Fruit fly (Drosophila melanogaster) whole organism, embryonic: Measurements from ENCODE around the gene CG9411.

Experiments used
- Ada2b ChIP-seq: fragments of 200-800 bp; sonication (Bioruptor generic); IDR thresholded peaks from 2 replicates; pipeline ENCODE4 v1.3.6; 2022; ENCODE audit warnings: missing biosample characterization, missing genetic modification characterization
- Asciz ChIP-seq: fragments of 200-800 bp; sonication (Bioruptor generic); optimal IDR thresholded peaks from 2 replicates; lab custom pipeline; 2017; ENCODE audit warnings: missing biosample characterization, mild to moderate bottlenecking, missing genetic modification characterization, missing genetic modification reagents
- BEAF-32 ChIP-seq: fragments of 200-800 bp; sonication (Bioruptor generic); optimal IDR thresholded peaks from 3 replicates; lab custom pipeline; 2017; ENCODE audit warnings: missing biosample characterization, missing genetic modification characterization, mild to moderate bottlenecking, moderate library complexity, missing genetic modification reagents
- Bteb2 ChIP-seq: fragments of 200-800 bp; sonication (Bioruptor generic); optimal IDR thresholded peaks from 2 replicates; lab custom pipeline; 2016; ENCODE audit warnings: missing biosample characterization, missing genetic modification characterization
- CG10267 ChIP-seq: fragments of 200-800 bp; sonication (Bioruptor generic); optimal IDR thresholded peaks from 2 replicates; lab custom pipeline; 2018; ENCODE audit warnings: missing biosample characterization, mild to moderate bottlenecking, missing genetic modification characterization, moderate library complexity
- CG10321 ChIP-seq: fragments of 200-800 bp; sonication (Bioruptor generic); IDR thresholded peaks from 2 replicates; pipeline ENCODE4 v1.3.6; 2022; ENCODE audit warnings: missing biosample characterization, missing genetic modification characterization
- CG10654 ChIP-seq: fragments of 200-800 bp; sonication (Bioruptor generic); optimal IDR thresholded peaks from 2 replicates; lab custom pipeline; 2016; ENCODE audit warnings: missing biosample characterization, missing genetic modification characterization
- CG11504 ChIP-seq: fragments of 200-800 bp; sonication (Bioruptor generic); optimal IDR thresholded peaks from 3 replicates; lab custom pipeline; 2019; ENCODE audit warnings: missing biosample characterization, mild to moderate bottlenecking, missing genetic modification characterization, moderate library complexity
- CG14441 ChIP-seq: fragments of 200-800 bp; sonication (Bioruptor generic); IDR thresholded peaks from 2 replicates; pipeline ENCODE4 v1.3.6; 2022; ENCODE audit warnings: missing biosample characterization, missing genetic modification characterization
- CG1529 ChIP-seq: fragments of 200-800 bp; sonication (Bioruptor generic); optimal IDR thresholded peaks from 3 replicates; lab custom pipeline; 2018; ENCODE audit warnings: missing biosample characterization, missing genetic modification characterization
- CG16815 ChIP-seq: fragments of 200-800 bp; sonication (Bioruptor generic); optimal IDR thresholded peaks from 3 replicates; lab custom pipeline; 2017; ENCODE audit warnings: missing biosample characterization, mild to moderate bottlenecking, missing genetic modification characterization
- CG32767 ChIP-seq: fragments of 200-800 bp; sonication (Bioruptor generic); IDR thresholded peaks from 2 replicates; pipeline ENCODE4 v1.3.6; 2022; ENCODE audit warnings: missing biosample characterization, missing genetic modification characterization
- CG32772 ChIP-seq: fragments of 200-800 bp; sonication (Bioruptor generic); IDR thresholded peaks from 2 replicates; pipeline ENCODE4 v1.3.6; 2022; ENCODE audit warnings: missing biosample characterization, missing genetic modification characterization
- CG3281 ChIP-seq: fragments of 200-800 bp; sonication (Bioruptor generic); optimal IDR thresholded peaks from 3 replicates; lab custom pipeline; 2017; ENCODE audit warnings: missing biosample characterization, mild to moderate bottlenecking, missing genetic modification characterization
- CG34422 ChIP-seq: fragments of 200-800 bp; sonication (Bioruptor generic); IDR thresholded peaks from 3 replicates; pipeline ENCODE4 v1.3.6; 2022; ENCODE audit warnings: missing biosample characterization, missing genetic modification characterization
- CG4854 ChIP-seq: fragments of 200-800 bp; sonication (Bioruptor generic); optimal IDR thresholded peaks from 2 replicates; lab custom pipeline; 2016; ENCODE audit warnings: missing biosample characterization, missing genetic modification characterization, inconsistent platforms
- CG5180 ChIP-seq: fragments of 200-800 bp; sonication (Bioruptor generic); optimal IDR thresholded peaks from 3 replicates; lab custom pipeline; 2017; ENCODE audit warnings: missing biosample characterization, missing genetic modification characterization, mild to moderate bottlenecking, moderate library complexity, missing genetic modification reagents
- CG5245 ChIP-seq: fragments of 200-800 bp; sonication (Bioruptor generic); optimal IDR thresholded peaks from 3 replicates; lab custom pipeline; 2016; ENCODE audit warnings: missing biosample characterization, missing genetic modification characterization
- CG6791 ChIP-seq: fragments of 200-800 bp; sonication (Bioruptor generic); IDR thresholded peaks from 3 replicates; pipeline ENCODE4 v1.3.6; 2022; ENCODE audit warnings: missing biosample characterization, missing genetic modification characterization; ENCODE audit not compliant: partially characterized antibody
- CG7839 ChIP-seq: fragments of 200-800 bp; sonication (Bioruptor generic); optimal IDR thresholded peaks from 3 replicates; lab custom pipeline; 2018; ENCODE audit warnings: missing biosample characterization, mild to moderate bottlenecking, missing genetic modification characterization, moderate library complexity
- CG8281 ChIP-seq: fragments of 200-800 bp; sonication (Bioruptor generic); optimal IDR thresholded peaks from 2 replicates; lab custom pipeline; 2018; ENCODE audit warnings: missing biosample characterization, mild to moderate bottlenecking, missing genetic modification characterization, moderate library complexity
- D19A ChIP-seq: fragments of 200-800 bp; optimal IDR thresholded peaks from 3 replicates; lab custom pipeline; 2019; ENCODE audit warnings: missing biosample characterization, mild to moderate bottlenecking, missing genetic modification characterization, moderate library complexity
- Drgx ChIP-seq: fragments of 200-800 bp; sonication (Bioruptor generic); IDR thresholded peaks from 2 replicates; pipeline ENCODE4 v1.3.6; 2022; ENCODE audit warnings: missing biosample characterization, missing genetic modification characterization
- HLH54F ChIP-seq: fragments of 200-800 bp; sonication (Bioruptor generic); optimal IDR thresholded peaks from 3 replicates; lab custom pipeline; 2016; ENCODE audit warnings: missing biosample characterization, missing genetic modification characterization
- Mes4 ChIP-seq: fragments of 200-800 bp; sonication (Bioruptor generic); optimal IDR thresholded peaks from 2 replicates; lab custom pipeline; 2016; ENCODE audit warnings: missing biosample characterization, missing genetic modification characterization
- Sox100B ChIP-seq: fragments of 200-800 bp; sonication (Bioruptor generic); optimal IDR thresholded peaks from 3 replicates; lab custom pipeline; 2018; ENCODE audit warnings: missing biosample characterization, mild to moderate bottlenecking, missing genetic modification characterization
- Spps ChIP-seq: fragments of 200-800 bp; sonication (Bioruptor generic); optimal IDR thresholded peaks from 2 replicates; lab custom pipeline; 2018; ENCODE audit warnings: missing biosample characterization, mild to moderate bottlenecking, missing genetic modification characterization
- TFAM ChIP-seq: fragments of 200-800 bp; sonication (Bioruptor generic); optimal IDR thresholded peaks from 2 replicates; lab custom pipeline; 2017; ENCODE audit warnings: missing biosample characterization, missing genetic modification characterization, inconsistent platforms
- Usf ChIP-seq: fragments of 200-800 bp; sonication (Bioruptor generic); optimal IDR thresholded peaks from 2 replicates; lab custom pipeline; 2017; ENCODE audit warnings: missing genotype, missing biosample characterization, missing genetic modification characterization
- amos ChIP-seq: fragments of 200-800 bp; sonication (Bioruptor generic); IDR thresholded peaks from 2 replicates; pipeline ENCODE4 v1.3.6; 2022; ENCODE audit warnings: missing biosample characterization, missing genetic modification characterization; ENCODE audit not compliant: partially characterized antibody
- ap ChIP-seq: fragments of 200-800 bp; sonication (Bioruptor generic); IDR thresholded peaks from 2 replicates; pipeline ENCODE4 v1.3.6; 2022; ENCODE audit warnings: missing biosample characterization, missing genetic modification characterization
- bsh ChIP-seq, 2 experiments: fragments of 200-800 bp; sonication (Bioruptor generic); optimal IDR thresholded peaks; 2 replicates each; lab custom pipeline; 2017 to 2018; ENCODE audit warnings: mild to moderate bottlenecking in 2 of 2, missing biosample characterization in 2 of 2, missing genetic modification characterization in 2 of 2, moderate library complexity in 1 of 2
- ci ChIP-seq: fragments of 200-800 bp; sonication (Bioruptor generic); IDR thresholded peaks from 3 replicates; pipeline ENCODE4 v1.3.6; 2022; ENCODE audit warnings: missing biosample characterization, missing genetic modification characterization
- croc ChIP-seq: fragments of 200-800 bp; sonication (Bioruptor generic); conservative IDR thresholded peaks from 3 replicates; pipeline ENCODE4 v1.3.6; 2022; ENCODE audit warnings: missing biosample characterization, missing genetic modification characterization
- crp ChIP-seq, 2 experiments: fragments of 200-800 bp; sonication (Bioruptor generic); optimal IDR thresholded peaks; 2 replicates in 1 of 2; 3 replicates in 1 of 2; lab custom pipeline; 2017; ENCODE audit warnings: missing biosample characterization in 2 of 2, missing genetic modification characterization in 2 of 2, mild to moderate bottlenecking in 1 of 2, moderate library complexity in 1 of 2
- dmrt99B ChIP-seq: fragments of 200-800 bp; sonication (Bioruptor generic); optimal IDR thresholded peaks from 2 replicates; lab custom pipeline; 2018; ENCODE audit warnings: missing biosample characterization, mild to moderate bottlenecking, missing genetic modification characterization, moderate library complexity
- dpn ChIP-seq, 2 experiments: fragments of 200-800 bp; sonication (Bioruptor generic); optimal IDR thresholded peaks; 3 replicates each; lab custom pipeline; 2016; ENCODE audit warnings: missing biosample characterization in 2 of 2, missing genetic modification characterization in 2 of 2
- ems ChIP-seq: fragments of 200-800 bp; sonication (Bioruptor generic); optimal IDR thresholded peaks from 3 replicates; lab custom pipeline; 2016; ENCODE audit warnings: missing biosample characterization, missing genetic modification characterization
- fd96Cb ChIP-seq: fragments of 200-800 bp; sonication (Bioruptor generic); optimal IDR thresholded peaks from 2 replicates; lab custom pipeline; 2018; ENCODE audit warnings: missing biosample characterization, mild to moderate bottlenecking, missing genetic modification characterization, moderate library complexity
- h ChIP-seq: fragments of >200 bp; optimal IDR thresholded peaks from 2 replicates; lab custom pipeline; 2017
- jumu ChIP-seq: fragments of 200-800 bp; sonication (Bioruptor generic); optimal IDR thresholded peaks from 3 replicates; lab custom pipeline; 2016; ENCODE audit warnings: missing biosample characterization, missing genetic modification characterization
- ken ChIP-seq: fragments of 200-800 bp; sonication (Bioruptor generic); IDR thresholded peaks from 3 replicates; pipeline ENCODE4 v1.3.6; 2022; ENCODE audit warnings: missing biosample characterization, missing genetic modification characterization
- mld ChIP-seq: fragments of 200-800 bp; sonication (Bioruptor generic); IDR thresholded peaks from 3 replicates; pipeline ENCODE4 v1.3.6; 2022; ENCODE audit warnings: missing biosample characterization, missing genetic modification characterization; ENCODE audit not compliant: partially characterized antibody
- nerfin-2 ChIP-seq: fragments of 200-800 bp; sonication (Bioruptor generic); IDR thresholded peaks from 2 replicates; pipeline ENCODE4 v1.3.6; 2022; ENCODE audit warnings: missing biosample characterization, missing genetic modification characterization; ENCODE audit not compliant: partially characterized antibody
- sd ChIP-seq: fragments of 200-800 bp; sonication (Bioruptor generic); optimal IDR thresholded peaks from 3 replicates; lab custom pipeline; 2018; ENCODE audit warnings: missing biosample characterization, mild to moderate bottlenecking, missing genetic modification characterization, moderate library complexity
- seq ChIP-seq: fragments of 200-800 bp; sonication (Bioruptor generic); IDR thresholded peaks from 2 replicates; pipeline ENCODE4 v1.3.6; 2022; ENCODE audit warnings: missing biosample characterization, missing genetic modification characterization
- stwl ChIP-seq: fragments of 200-800 bp; sonication (Bioruptor generic); optimal IDR thresholded peaks from 3 replicates; lab custom pipeline; 2018; ENCODE audit warnings: missing biosample characterization, mild to moderate bottlenecking, missing genetic modification characterization, moderate library complexity
- trem ChIP-seq: fragments of 200-800 bp; optimal IDR thresholded peaks from 3 replicates; lab custom pipeline; 2019; ENCODE audit warnings: missing biosample characterization, mild to moderate bottlenecking, missing genetic modification characterization, moderate library complexity
- twi ChIP-seq: fragments of 200-800 bp; optimal IDR thresholded peaks from 2 replicates; lab custom pipeline; 2019; ENCODE audit warnings: missing biosample characterization, mild to moderate bottlenecking, missing genetic modification characterization, moderate library complexity

CG9411 gene

DNA sequence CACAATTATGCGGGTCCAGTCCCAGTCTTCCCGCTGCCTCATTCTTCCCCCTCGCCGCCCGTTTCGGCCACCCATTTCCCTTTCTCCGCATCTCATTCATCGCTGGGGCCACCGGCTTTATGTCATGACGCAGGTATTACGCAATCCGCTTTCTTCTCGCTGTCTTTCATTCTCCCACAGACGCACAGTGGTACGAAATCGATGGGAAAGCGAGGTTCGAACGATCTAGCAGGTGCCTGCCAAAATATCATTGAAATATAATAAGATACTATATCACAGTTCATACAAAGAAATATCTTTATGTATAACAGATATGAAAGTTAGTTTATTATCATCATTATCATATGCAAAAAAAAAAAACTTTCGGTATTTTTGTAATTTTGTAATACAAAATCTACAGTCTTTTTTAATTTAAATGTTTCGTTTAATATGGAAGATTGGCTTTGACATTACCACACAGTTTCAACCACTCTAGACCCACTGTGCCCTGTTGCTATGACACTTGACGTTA, 3.7 kb upstream of the CG9411 start (continued):
- TF ChIP-seq jumu (GFP tag; lab: Kevin White, UChicago) (peak; percentile 48), croc (GFP tag; lab: Robert Waterston, UW) (peak; percentile 63), Bteb2 (GFP tag; lab: Kevin White, UChicago) (no peak), CG32767 (GFP tag; lab: Robert Waterston, UW) (peak; percentile 51), dmrt99B (tag; lab: Kevin White, UChicago) (peak; percentile 85), dpn (GFP tag; optimal IDR thresholded peaks at IDR 0.05; lab: Kevin White, UChicago) (peak; percentile 33 to 64), Mes4 (GFP tag; lab: Kevin White, UChicago) (peak; percentile 13), CG5245 (peak; percentile 38), CG34422 (GFP tag; lab: Robert Waterston, UW) (0 out of 3 replicates have a peak, but pooled peaks have one; percentile 10), Drgx (GFP tag; lab: Robert Waterston, UW) (peak; percentile 48), twi (peak; percentile 4), CG11504 (peak; percentile 82), BEAF-32 (GFP tag; lab: Kevin White, UChicago) (no peak), CG10654 (peak; percentile 47), seq (GFP tag; lab: Robert Waterston, UW) (0 out of 2 replicates have a peak, but pooled peaks have one; percentile 34), ci (peak; percentile 70), HLH54F (GFP tag; lab: Kevin White, UChicago) (peak; percentile 15), ems (GFP tag; lab: Kevin White, UChicago) (no peak), CG1529 (peak; percentile 56), Ada2b (GFP tag; lab: Robert Waterston, UW) (peak; percentile 30; the same call in 1 of the 2 replicates), D19A (tag; lab: Kevin White, UChicago) (peak; percentile 58), CG10267 (tag; lab: Kevin White, UChicago) (peak; percentile 61), h (no peak), CG4854 (GFP tag; lab: Kevin White, UChicago) (no peak), CG3281 (peak; percentile 33), Spps (tag; lab: Kevin White, UChicago) (peak; percentile 32), TFAM (GFP tag; lab: Kevin White, UChicago) (peak; percentile 12), amos (GFP tag; lab: Robert Waterston, UW) (no peak), CG16815 (GFP tag; lab: Kevin White, UChicago) (peak; percentile 53), CG8281 (tag; lab: Kevin White, UChicago) (peak; percentile 33), sd (tag; lab: Kevin White, UChicago) (peak; percentile 19), bsh (GFP tag; optimal IDR thresholded peaks at IDR 0.05; lab: Kevin White, UChicago) (peak; percentile 26 to 73), crp (GFP tag; optimal IDR thresholded peaks at IDR 0.05; lab: Kevin White, UChicago) (peak in 1 of 2 experiments; percentile 7), Sox100B (GFP tag; lab: Kevin White, UChicago) (peak; percentile 85), CG7839 (tag; lab: Kevin White, UChicago) (peak; percentile 72), fd96Cb (peak; percentile 72), stwl (no peak), Asciz (GFP tag; lab: Kevin White, UChicago) (peak; percentile 70), CG14441 (GFP tag; lab: Robert Waterston, UW) (no peak), CG5180 (GFP tag; lab: Kevin White, UChicago) (peak; percentile 48), mld (GFP tag; lab: Robert Waterston, UW) (no peak), ken (peak; percentile 43; the same call in 1 of the 3 replicates), CG10321 (GFP tag; lab: Robert Waterston, UW) (no peak), trem (tag; lab: Kevin White, UChicago) (peak; percentile 48), CG32772 (GFP tag; lab: Robert Waterston, UW) (peak; percentile 43; the same call in 1 of the 2 replicates), CG6791 (peak; percentile 40; the same call in 1 of the 3 replicates), Usf (GFP tag; lab: Kevin White, UChicago) (peak; percentile 33), nerfin-2 (GFP tag; lab: Robert Waterston, UW) (no peak), ap (GFP tag; lab: Robert Waterston, UW) (0 out of 2 replicates have a peak, but pooled peaks have one; percentile 12)
